Fruit fly (Drosophila melanogaster) S2 (cell line): ENCODE data around the gene CG7888.

Source experiments
- CG8478 ChIP-seq: fragments of >200 bp; optimal IDR thresholded peaks from 2 replicates; lab custom pipeline; 2018
- CTCF ChIP-seq, 2 experiments: fragments of >200 bp; optimal IDR thresholded peaks; 2 replicates each; lab custom pipeline; 2018

- TF ChIP-seq CG8478 (lab: Kevin White, UChicago) (no peak), CTCF (optimal IDR thresholded peaks at IDR 0.05; lab: Kevin White, UChicago) (no peak)
Observed at dm6 chr3L:11004739-11005476, 48.9 kb upstream of the CG7888 start.
